Worm (Caenorhabditis elegans) whole organism, young adult: Measurements from ENCODE around the gene mca-1.
A peak's percentile ranks its signal among the peaks of the same experiment; 100 is the strongest.

ENCODE experiments used
- B0019.2 ChIP-seq: fragments of 200-800 bp; sonication (Bioruptor generic); conservative IDR thresholded peaks from 2 replicates; pipeline ENCODE4 v1.3.6; 2022; ENCODE audit warnings: missing genetic modification reagents, missing genetic modification characterization, missing compliant biosample characterization
- B0261.1 ChIP-seq: sonication (generic microtip); optimal IDR thresholded peaks from 2 replicates; lab custom pipeline; 2016; ENCODE audit warnings: mild to moderate bottlenecking, missing genetic modification characterization, moderate library complexity, missing compliant biosample characterization
- B0336.3 ChIP-seq: fragments of 200-800 bp; sonication (Bioruptor generic); IDR thresholded peaks from 2 replicates; pipeline ENCODE4 v1.3.6; 2022; ENCODE audit warnings: missing genetic modification characterization, missing compliant biosample characterization
- F37B4.10 ChIP-seq: fragments of 200-800 bp; sonication (Bioruptor generic); IDR thresholded peaks from 2 replicates; pipeline ENCODE4 v1.3.6; 2022; ENCODE audit warnings: missing genetic modification characterization, missing compliant biosample characterization
- F57C9.4 ChIP-seq: sonication (generic microtip); optimal IDR thresholded peaks from 2 replicates; lab custom pipeline; 2017; ENCODE audit warnings: mild to moderate bottlenecking, missing genetic modification characterization, missing compliant biosample characterization
- K11D2.4 ChIP-seq: fragments of 200-800 bp; sonication (Bioruptor generic); IDR thresholded peaks from 2 replicates; pipeline ENCODE4 v1.3.6; 2022; ENCODE audit warnings: missing genetic modification reagents, missing genetic modification characterization, missing compliant biosample characterization
- K12H6.12 ChIP-seq: fragments of 200-800 bp; sonication (Bioruptor generic); optimal IDR thresholded peaks from 2 replicates; lab custom pipeline; 2018; ENCODE audit warnings: mild to moderate bottlenecking, missing genetic modification characterization, missing compliant biosample characterization
- T26A5.8 ChIP-seq: sonication (generic microtip); optimal IDR thresholded peaks from 2 replicates; lab custom pipeline; 2016; ENCODE audit warnings: missing genetic modification characterization, missing compliant biosample characterization
- Y53G8AR.9 ChIP-seq: fragments of 200-800 bp; sonication (Bioruptor generic); conservative IDR thresholded peaks from 2 replicates; pipeline ENCODE4 v1.3.6; 2022; ENCODE audit warnings: missing genetic modification reagents, missing genetic modification characterization, missing compliant biosample characterization
- Y67H2A.10 ChIP-seq: fragments of 200-800 bp; sonication (Bioruptor generic); conservative IDR thresholded peaks from 2 replicates; pipeline ENCODE4 v1.3.6; 2022; ENCODE audit warnings: missing genetic modification reagents, missing genetic modification characterization, missing compliant biosample characterization
- Y79H2A.3 ChIP-seq: fragments of 200-800 bp; sonication (Bioruptor generic); conservative IDR thresholded peaks from 2 replicates; pipeline ENCODE4 v1.3.6; 2022; ENCODE audit warnings: missing genetic modification reagents, missing genetic modification characterization, missing compliant biosample characterization
- Y95B8A.8 ChIP-seq: fragments of 200-800 bp; sonication (Bioruptor generic); IDR thresholded peaks from 2 replicates; pipeline ENCODE4 v1.3.6; 2022; ENCODE audit warnings: missing genetic modification reagents, missing genetic modification characterization, missing compliant biosample characterization
- aptf-2 ChIP-seq: fragments of 200-800 bp; sonication (Bioruptor generic); conservative IDR thresholded peaks from 2 replicates; pipeline ENCODE4 v1.3.6; 2022; ENCODE audit warnings: missing genetic modification reagents, missing genetic modification characterization, missing compliant biosample characterization
- aptf-3 ChIP-seq: fragments of 200-800 bp; sonication (Bioruptor generic); IDR thresholded peaks from 2 replicates; pipeline ENCODE4 v1.3.6; 2022; ENCODE audit warnings: missing genetic modification characterization, missing compliant biosample characterization
- atf-7 ChIP-seq: sonication (generic microtip); optimal IDR thresholded peaks from 2 replicates; lab custom pipeline; 2017; ENCODE audit warnings: mild to moderate bottlenecking, missing genetic modification characterization, missing compliant biosample characterization
- attf-5 ChIP-seq: fragments of 200-800 bp; sonication (Bioruptor generic); optimal IDR thresholded peaks from 2 replicates; lab custom pipeline; 2018; ENCODE audit warnings: mild to moderate bottlenecking, missing genetic modification characterization, missing compliant biosample characterization
- bed-2 ChIP-seq: fragments of 200-800 bp; sonication (Bioruptor generic); IDR thresholded peaks from 2 replicates; pipeline ENCODE4 v1.3.6; 2022; ENCODE audit warnings: missing genetic modification reagents, missing genetic modification characterization, missing compliant biosample characterization
- cebp-2 ChIP-seq: fragments of 200-800 bp; sonication (Bioruptor generic); IDR thresholded peaks from 2 replicates; pipeline ENCODE4 v1.3.6; 2022; ENCODE audit warnings: missing genetic modification characterization, missing compliant biosample characterization
- chd-7 ChIP-seq: sonication (generic microtip); optimal IDR thresholded peaks from 2 replicates; lab custom pipeline; 2016; ENCODE audit warnings: mild to moderate bottlenecking, missing genetic modification characterization, moderate library complexity, missing compliant biosample characterization
- die-1 ChIP-seq: sonication (generic microtip); optimal IDR thresholded peaks from 2 replicates; lab custom pipeline; 2016; ENCODE audit warnings: missing genotype, mild to moderate bottlenecking, missing genetic modification characterization, missing compliant biosample characterization
- dpl-1 ChIP-seq: fragments of 150-350 bp; optimal IDR thresholded peaks from 2 replicates; lab custom pipeline; 2014; ENCODE audit warnings: missing biosample characterization, missing genetic modification reagents, missing genetic modification characterization
- egl-18 ChIP-seq: fragments of 200-800 bp; sonication (Bioruptor generic); IDR thresholded peaks from 2 replicates; pipeline ENCODE4 v1.3.6; 2022; ENCODE audit warnings: missing genetic modification reagents, missing genetic modification characterization, missing compliant biosample characterization
- egrh-3 ChIP-seq: fragments of 200-800 bp; sonication (Bioruptor generic); IDR thresholded peaks from 2 replicates; pipeline ENCODE4 v1.3.6; 2022; ENCODE audit warnings: missing genetic modification reagents, missing genetic modification characterization, missing compliant biosample characterization
- hmg-1.2 ChIP-seq: fragments of 200-800 bp; sonication (Bioruptor generic); IDR thresholded peaks from 2 replicates; pipeline ENCODE4 v1.3.6; 2022; ENCODE audit warnings: missing genetic modification reagents, missing genetic modification characterization, missing compliant biosample characterization
- hrde-1 ChIP-seq: sonication (generic microtip); optimal IDR thresholded peaks from 2 replicates; lab custom pipeline; 2016; ENCODE audit warnings: missing genetic modification characterization, mild to moderate bottlenecking, missing compliant biosample characterization, moderate library complexity, missing genotype, missing genetic modification reagents, borderline replicate concordance
- hsf-1 ChIP-seq: fragments of 200-800 bp; sonication (Bioruptor generic); IDR thresholded peaks from 2 replicates; pipeline ENCODE4 v1.3.6; 2022; ENCODE audit warnings: missing genetic modification reagents, missing genetic modification characterization, missing compliant biosample characterization
- lag-1 ChIP-seq: fragments of 200-800 bp; sonication (Bioruptor generic); IDR thresholded peaks from 2 replicates; pipeline ENCODE4 v1.3.6; 2022; ENCODE audit warnings: missing genetic modification reagents, missing genetic modification characterization, missing compliant biosample characterization
- let-607 ChIP-seq, 2 experiments: fragments of 200-800 bp in 1 of 2; sonication (Bioruptor generic) in 1 of 2; sonication (generic microtip) in 1 of 2; optimal IDR thresholded peaks; 2 replicates each; lab custom pipeline; 2016 to 2018; ENCODE audit warnings: mild to moderate bottlenecking in 2 of 2, missing compliant biosample characterization in 2 of 2, missing genetic modification characterization in 2 of 2, moderate library complexity in 2 of 2, missing genotype in 1 of 2
- lin-54 ChIP-seq: fragments of 200-800 bp; sonication (Bioruptor generic); optimal IDR thresholded peaks from 2 replicates; lab custom pipeline; 2018; ENCODE audit warnings: mild to moderate bottlenecking, missing genetic modification characterization, missing compliant biosample characterization
- lir-1 ChIP-seq: fragments of 200-800 bp; sonication (Bioruptor generic); conservative IDR thresholded peaks from 2 replicates; pipeline ENCODE4 v1.3.6; 2022; ENCODE audit warnings: missing genetic modification reagents, missing genetic modification characterization, missing compliant biosample characterization
- madf-6 ChIP-seq: fragments of 200-800 bp; sonication (Bioruptor generic); IDR thresholded peaks from 2 replicates; pipeline ENCODE4 v1.3.6; 2022; ENCODE audit warnings: missing genetic modification reagents, missing genetic modification characterization, missing compliant biosample characterization
- mel-28 ChIP-seq: sonication (generic microtip); optimal IDR thresholded peaks from 2 replicates; lab custom pipeline; 2016; ENCODE audit warnings: borderline replicate concordance, mild to moderate bottlenecking, missing genetic modification characterization, missing compliant biosample characterization
- mxl-1 ChIP-seq: sonication (generic microtip); optimal IDR thresholded peaks from 2 replicates; lab custom pipeline; 2016; ENCODE audit warnings: missing genetic modification characterization, missing compliant biosample characterization
- nfya-1 ChIP-seq: sonication (generic microtip); optimal IDR thresholded peaks from 2 replicates; lab custom pipeline; 2017; ENCODE audit warnings: antibody characterized with exemption, missing compliant biosample characterization, missing genetic modification characterization, borderline replicate concordance; ENCODE audit not compliant: insufficient read depth
- nfya-2 ChIP-seq: fragments of 200-800 bp; sonication (Bioruptor generic); IDR thresholded peaks from 2 replicates; pipeline ENCODE4 v1.3.6; 2022; ENCODE audit warnings: missing genetic modification reagents, missing genetic modification characterization, missing compliant biosample characterization
- nhr-120 ChIP-seq: fragments of 200-800 bp; sonication (Bioruptor generic); IDR thresholded peaks from 2 replicates; pipeline ENCODE4 v1.3.6; 2022; ENCODE audit warnings: missing genetic modification characterization, missing compliant biosample characterization
- pbrm-1 ChIP-seq: fragments of 200-800 bp; sonication (Bioruptor generic); IDR thresholded peaks from 2 replicates; pipeline ENCODE4 v1.3.6; 2022; ENCODE audit warnings: missing genetic modification reagents, missing genetic modification characterization, missing compliant biosample characterization
- pha-4 ChIP-seq: fragments of 150-350 bp; sonication (generic microtip); optimal IDR thresholded peaks from 2 replicates; lab custom pipeline; 2014; ENCODE audit warnings: missing biosample characterization, missing genetic modification reagents, missing genetic modification characterization
- rcor-1 ChIP-seq: fragments of 200-800 bp; sonication (Bioruptor generic); IDR thresholded peaks from 2 replicates; pipeline ENCODE4 v1.3.6; 2022; ENCODE audit warnings: missing genetic modification reagents, missing genetic modification characterization, missing compliant biosample characterization
- sea-2 ChIP-seq: fragments of 200-800 bp; sonication (Bioruptor generic); IDR thresholded peaks from 2 replicates; pipeline ENCODE4 v1.3.6; 2022; ENCODE audit warnings: missing genetic modification characterization, missing compliant biosample characterization
- snpc-1.1 ChIP-seq: sonication (generic microtip); optimal IDR thresholded peaks from 2 replicates; lab custom pipeline; 2017; ENCODE audit warnings: missing genetic modification characterization, mild to moderate bottlenecking, missing compliant biosample characterization, antibody characterized with exemption, moderate library complexity, missing genotype, missing genetic modification reagents; ENCODE audit not compliant: insufficient read depth
- snpc-1.3 ChIP-seq: sonication (generic microtip); optimal IDR thresholded peaks from 2 replicates; lab custom pipeline; 2017; ENCODE audit warnings: missing genetic modification characterization, mild to moderate bottlenecking, missing compliant biosample characterization, antibody characterized with exemption, moderate library complexity, missing genotype, missing genetic modification reagents; ENCODE audit not compliant: insufficient read depth
- sptf-2 ChIP-seq: fragments of 200-800 bp; sonication (Bioruptor generic); optimal IDR thresholded peaks from 2 replicates; lab custom pipeline; 2018; ENCODE audit warnings: mild to moderate bottlenecking, missing genetic modification characterization, missing compliant biosample characterization
- tbp1 ChIP-seq: fragments of 200-800 bp; sonication (Bioruptor generic); optimal IDR thresholded peaks from 2 replicates; lab custom pipeline; 2018; ENCODE audit warnings: mild to moderate bottlenecking, missing genetic modification characterization, missing compliant biosample characterization
- tlf-1 ChIP-seq: fragments of 200-800 bp; sonication (Bioruptor generic); optimal IDR thresholded peaks from 2 replicates; lab custom pipeline; 2018; ENCODE audit warnings: mild to moderate bottlenecking, missing genetic modification characterization, missing compliant biosample characterization
- ztf-18 ChIP-seq: sonication (generic microtip); optimal IDR thresholded peaks from 2 replicates; lab custom pipeline; 2016; ENCODE audit warnings: missing genotype, mild to moderate bottlenecking, missing genetic modification characterization, missing compliant biosample characterization
- ztf-28 ChIP-seq: fragments of 200-800 bp; sonication (Bioruptor generic); IDR thresholded peaks from 2 replicates; pipeline ENCODE4 v1.3.6; 2022; ENCODE audit warnings: missing genetic modification reagents, missing genetic modification characterization, missing compliant biosample characterization

Gene mca-1

ce11 chrIV:9588784-9589457 lies 45.8 kb downstream of the mca-1 start, which contains the start of gene trcs-1 (continued):
- peak; percentile 83 for TF ChIP-seq dpl-1 (GFP tag; lab: Kevin White, UChicago)
- no peak for TF ChIP-seq K11D2.4
- no peak for TF ChIP-seq lag-1 (GFP tag; lab: Robert Waterston, UW)
- TF ChIP-seq nfya-2 (GFP tag; lab: Robert Waterston, UW), result no peak
- TF ChIP-seq mel-28 (tag; lab: Kevin White, UChicago), result no peak
- TF ChIP-seq die-1 (tag; lab: Kevin White, UChicago), result no peak
- no peak for TF ChIP-seq hmg-1.2 (GFP tag; lab: Robert Waterston, UW)
- no peak for TF ChIP-seq sptf-2 (GFP tag; lab: Kevin White, UChicago)
- no peak for TF ChIP-seq nfya-1 (tag; lab: Kevin White, UChicago)
- no peak for TF ChIP-seq B0261.1 (tag; lab: Kevin White, UChicago)
- no peak for TF ChIP-seq Y79H2A.3
- TF ChIP-seq pha-4 (tag; lab: Kevin White, UChicago), result no peak
- TF ChIP-seq let-607 (tag; optimal IDR thresholded peaks at IDR 0.05; lab: Kevin White, UChicago), result no peak
- peak; percentile 74 for TF ChIP-seq snpc-1.1 (tag; lab: Kevin White, UChicago)
- TF ChIP-seq atf-7 (tag; lab: Kevin White, UChicago), result no peak
- no peak for TF ChIP-seq B0019.2 (GFP tag; lab: Robert Waterston, UW)
- no peak for TF ChIP-seq chd-7
- peak; percentile 70 for TF ChIP-seq B0336.3 (GFP tag; lab: Robert Waterston, UW)
- TF ChIP-seq Y67H2A.10 (GFP tag; lab: Robert Waterston, UW), result no peak
- TF ChIP-seq ztf-28 (GFP tag; lab: Robert Waterston, UW), result no peak
- TF ChIP-seq egl-18 (GFP tag; lab: Robert Waterston, UW), result no peak
- no peak for TF ChIP-seq mxl-1 (tag; lab: Kevin White, UChicago)
- TF ChIP-seq ztf-18 (tag; lab: Kevin White, UChicago), result no peak
- 0 out of 2 replicates have a peak, but pooled peaks have one; percentile 63 for TF ChIP-seq Y95B8A.8 (GFP tag; lab: Robert Waterston, UW)
- no peak for TF ChIP-seq attf-5
- peak; percentile 51 for TF ChIP-seq tbp1 (GFP tag; lab: Kevin White, UChicago)
- no peak for TF ChIP-seq T26A5.8 (tag; lab: Kevin White, UChicago)
- peak; percentile 91 for TF ChIP-seq lin-54 (GFP tag; lab: Kevin White, UChicago)
- TF ChIP-seq tlf-1 (GFP tag; lab: Kevin White, UChicago), result peak; percentile 73
- no peak for TF ChIP-seq aptf-3 (GFP tag; lab: Robert Waterston, UW)
- peak; percentile 55; the same call in 1 of the 2 replicates for TF ChIP-seq hsf-1 (GFP tag; lab: Robert Waterston, UW)
- peak; percentile 60 for TF ChIP-seq snpc-1.3 (tag; lab: Kevin White, UChicago)
- no peak for TF ChIP-seq egrh-3
- TF ChIP-seq nhr-120 (GFP tag; lab: Robert Waterston, UW), result no peak
- no peak for TF ChIP-seq K12H6.12 (tag; lab: Kevin White, UChicago)
- no peak for TF ChIP-seq bed-2
- TF ChIP-seq hrde-1 (tag; lab: Kevin White, UChicago), result no peak
- no peak for TF ChIP-seq pbrm-1 (GFP tag; lab: Robert Waterston, UW)
- TF ChIP-seq sea-2, result no peak
- TF ChIP-seq madf-6, result peak; percentile 98
- peak; percentile 71; the same call in 1 of the 2 replicates for TF ChIP-seq rcor-1 (GFP tag; lab: Robert Waterston, UW)
- TF ChIP-seq Y53G8AR.9 (GFP tag; lab: Robert Waterston, UW), result no peak
- no peak for TF ChIP-seq lir-1 (GFP tag; lab: Robert Waterston, UW)
- no peak for TF ChIP-seq aptf-2 (GFP tag; lab: Robert Waterston, UW)
- TF ChIP-seq F37B4.10 (GFP tag; lab: Robert Waterston, UW), result no peak
- TF ChIP-seq F57C9.4, result no peak
- no peak for TF ChIP-seq cebp-2 (GFP tag; lab: Robert Waterston, UW)
